Fruit fly (Drosophila melanogaster) whole organism, embryonic: ENCODE data around the gene CG13096.

ENCODE experiments used
- Abd-B ChIP-seq: fragments of 200-800 bp; sonication (Bioruptor generic); optimal IDR thresholded peaks from 2 replicates; lab custom pipeline; 2018; ENCODE audit warnings: missing biosample characterization, mild to moderate bottlenecking, missing genetic modification characterization, moderate library complexity
- Ada2b ChIP-seq: fragments of 200-800 bp; sonication (Bioruptor generic); IDR thresholded peaks from 2 replicates; pipeline ENCODE4 v1.3.6; 2022; ENCODE audit warnings: missing biosample characterization, missing genetic modification characterization
- Asciz ChIP-seq: fragments of 200-800 bp; sonication (Bioruptor generic); optimal IDR thresholded peaks from 2 replicates; lab custom pipeline; 2017; ENCODE audit warnings: missing biosample characterization, mild to moderate bottlenecking, missing genetic modification characterization, missing genetic modification reagents
- CG10147 ChIP-seq: fragments of 200-800 bp; sonication (Bioruptor generic); optimal IDR thresholded peaks from 2 replicates; lab custom pipeline; 2019; ENCODE audit warnings: missing biosample characterization, mild to moderate bottlenecking, missing genetic modification characterization, moderate library complexity
- CG12744 ChIP-seq: fragments of 200-800 bp; sonication (Bioruptor generic); optimal IDR thresholded peaks from 2 replicates; lab custom pipeline; 2016; ENCODE audit warnings: missing biosample characterization, missing genetic modification characterization
- CG12942 ChIP-seq: fragments of 200-800 bp; sonication (Bioruptor generic); optimal IDR thresholded peaks from 3 replicates; lab custom pipeline; 2016; ENCODE audit warnings: missing biosample characterization, missing genetic modification characterization
- CG13287 ChIP-seq: fragments of 200-800 bp; sonication (Bioruptor generic); IDR thresholded peaks from 2 replicates; pipeline ENCODE4 v1.3.6; 2022; ENCODE audit warnings: missing biosample characterization, missing genetic modification characterization; ENCODE audit not compliant: partially characterized antibody
- CG13296 ChIP-seq: fragments of 200-800 bp; sonication (Bioruptor generic); optimal IDR thresholded peaks from 3 replicates; lab custom pipeline; 2018; ENCODE audit warnings: missing biosample characterization, mild to moderate bottlenecking, missing genetic modification characterization
- CG13775 ChIP-seq: fragments of 200-800 bp; sonication (Bioruptor generic); optimal IDR thresholded peaks from 3 replicates; lab custom pipeline; 2017; ENCODE audit warnings: missing biosample characterization, mild to moderate bottlenecking, missing genetic modification characterization
- CG13894 ChIP-seq: fragments of 200-800 bp; sonication (Bioruptor generic); optimal IDR thresholded peaks from 3 replicates; lab custom pipeline; 2018; ENCODE audit warnings: missing biosample characterization, mild to moderate bottlenecking, missing genetic modification characterization, moderate library complexity
- CG17186 ChIP-seq: fragments of 200-800 bp; sonication (Bioruptor generic); optimal IDR thresholded peaks from 3 replicates; lab custom pipeline; 2017; ENCODE audit warnings: missing biosample characterization, missing genetic modification reagents, missing genetic modification characterization
- CG17912 ChIP-seq: fragments of 200-800 bp; sonication (Bioruptor generic); optimal IDR thresholded peaks from 2 replicates; lab custom pipeline; 2018; ENCODE audit warnings: missing biosample characterization, mild to moderate bottlenecking, missing genetic modification characterization
- CG18764 ChIP-seq: fragments of 200-800 bp; sonication (Bioruptor generic); optimal IDR thresholded peaks from 3 replicates; lab custom pipeline; 2016; ENCODE audit warnings: missing biosample characterization, missing genetic modification characterization
- CG2120 ChIP-seq: fragments of 200-800 bp; sonication (Bioruptor generic); optimal IDR thresholded peaks from 3 replicates; lab custom pipeline; 2016; ENCODE audit warnings: missing biosample characterization, missing genetic modification characterization
- CG33213 ChIP-seq: fragments of 200-800 bp; sonication (Bioruptor generic); optimal IDR thresholded peaks from 3 replicates; lab custom pipeline; 2016; ENCODE audit warnings: missing biosample characterization, missing genetic modification characterization
- CG6683 ChIP-seq: fragments of 200-800 bp; sonication (Bioruptor generic); optimal IDR thresholded peaks from 2 replicates; lab custom pipeline; 2017; ENCODE audit warnings: missing biosample characterization, mild to moderate bottlenecking, missing genetic modification characterization, missing genetic modification reagents
- CG7928 ChIP-seq: fragments of 200-800 bp; sonication (Bioruptor generic); optimal IDR thresholded peaks from 2 replicates; lab custom pipeline; 2017; ENCODE audit warnings: missing biosample characterization, mild to moderate bottlenecking, missing genetic modification characterization
- CG9215 ChIP-seq: fragments of 200-800 bp; sonication (Bioruptor generic); IDR thresholded peaks from 2 replicates; pipeline ENCODE4 v1.3.6; 2022; ENCODE audit warnings: missing biosample characterization, missing genetic modification characterization
- CG9817 ChIP-seq: fragments of 200-800 bp; sonication (Bioruptor generic); optimal IDR thresholded peaks from 2 replicates; lab custom pipeline; 2018; ENCODE audit warnings: missing biosample characterization, mild to moderate bottlenecking, missing genetic modification characterization, moderate library complexity
- Elba2 ChIP-seq: fragments of 200-800 bp; sonication (Bioruptor generic); optimal IDR thresholded peaks from 3 replicates; lab custom pipeline; 2016; ENCODE audit warnings: missing biosample characterization, missing genetic modification characterization
- Lim3 ChIP-seq: fragments of 200-800 bp; sonication (Bioruptor generic); IDR thresholded peaks from 2 replicates; pipeline ENCODE4 v1.3.6; 2022; ENCODE audit warnings: missing biosample characterization, missing genetic modification characterization
- NK7.1 ChIP-seq: fragments of 200-800 bp; sonication (Bioruptor generic); optimal IDR thresholded peaks from 3 replicates; lab custom pipeline; 2016; ENCODE audit warnings: missing biosample characterization, missing genetic modification characterization
- Neu2 ChIP-seq: fragments of 200-800 bp; sonication (Bioruptor generic); optimal IDR thresholded peaks from 3 replicates; lab custom pipeline; 2016; ENCODE audit warnings: missing biosample characterization, missing genetic modification characterization, borderline replicate concordance
- Nf-YC ChIP-seq: fragments of 200-800 bp; optimal IDR thresholded peaks from 3 replicates; lab custom pipeline; 2019; ENCODE audit warnings: missing biosample characterization, mild to moderate bottlenecking, missing genetic modification characterization, moderate library complexity
- NfI ChIP-seq: fragments of 200-800 bp; sonication (Bioruptor generic); optimal IDR thresholded peaks from 3 replicates; lab custom pipeline; 2018; ENCODE audit warnings: missing biosample characterization, mild to moderate bottlenecking, missing genetic modification characterization, moderate library complexity
- Spps ChIP-seq: fragments of 200-800 bp; sonication (Bioruptor generic); optimal IDR thresholded peaks from 2 replicates; lab custom pipeline; 2018; ENCODE audit warnings: missing biosample characterization, mild to moderate bottlenecking, missing genetic modification characterization
- Xbp1 ChIP-seq: fragments of 200-800 bp; sonication (Bioruptor generic); optimal IDR thresholded peaks from 3 replicates; lab custom pipeline; 2016; ENCODE audit warnings: missing biosample characterization, mild to moderate bottlenecking, missing genetic modification characterization
- bcd ChIP-seq: fragments of 200-800 bp; sonication (Bioruptor generic); optimal IDR thresholded peaks from 2 replicates; lab custom pipeline; 2017; ENCODE audit warnings: missing biosample characterization, mild to moderate bottlenecking, missing genetic modification characterization
- bigmax ChIP-seq: fragments of 200-800 bp; sonication (Bioruptor generic); optimal IDR thresholded peaks from 2 replicates; lab custom pipeline; 2018; ENCODE audit warnings: missing biosample characterization, mild to moderate bottlenecking, missing genetic modification characterization
- cad ChIP-seq: fragments of >200 bp; optimal IDR thresholded peaks from 2 replicates; lab custom pipeline; 2017; ENCODE audit warnings: missing biosample characterization, missing genetic modification characterization
- chm ChIP-seq: fragments of 200-800 bp; sonication (Bioruptor generic); IDR thresholded peaks from 2 replicates; pipeline ENCODE4 v1.3.6; 2022; ENCODE audit warnings: missing biosample characterization, missing genetic modification characterization
- corto ChIP-seq: fragments of 200-800 bp; sonication (Bioruptor generic); optimal IDR thresholded peaks from 2 replicates; lab custom pipeline; 2016; ENCODE audit warnings: missing biosample characterization, mild to moderate bottlenecking, missing genetic modification characterization, moderate library complexity
- esg ChIP-seq: fragments of 200-800 bp; sonication (Bioruptor generic); conservative IDR thresholded peaks from 2 replicates; pipeline ENCODE4 v1.3.6; 2022; ENCODE audit warnings: missing biosample characterization, missing genetic modification characterization
- ewg ChIP-seq: fragments of 200-800 bp; sonication (Bioruptor generic); optimal IDR thresholded peaks from 3 replicates; lab custom pipeline; 2017; ENCODE audit warnings: mild to moderate bottlenecking, missing biosample characterization, missing genetic modification reagents, missing genetic modification characterization
- fd102C ChIP-seq: fragments of 200-800 bp; sonication (Bioruptor generic); optimal IDR thresholded peaks from 2 replicates; lab custom pipeline; 2018; ENCODE audit warnings: missing biosample characterization, mild to moderate bottlenecking, missing genetic modification characterization, moderate library complexity
- fd3F ChIP-seq: fragments of 200-800 bp; sonication (Bioruptor generic); optimal IDR thresholded peaks from 2 replicates; lab custom pipeline; 2018; ENCODE audit warnings: missing biosample characterization, mild to moderate bottlenecking, missing genetic modification characterization, moderate library complexity
- fru ChIP-seq: fragments of >200 bp; optimal IDR thresholded peaks from 2 replicates; lab custom pipeline; 2017
- gcm ChIP-seq: fragments of 200-800 bp; sonication (Bioruptor generic); optimal IDR thresholded peaks from 2 replicates; lab custom pipeline; 2019; ENCODE audit warnings: missing biosample characterization, mild to moderate bottlenecking, missing genetic modification characterization, moderate library complexity
- gro ChIP-seq: fragments of 200-800 bp; sonication (Bioruptor generic); optimal IDR thresholded peaks from 2 replicates; lab custom pipeline; 2016; ENCODE audit warnings: missing biosample characterization, missing genetic modification characterization
- gt ChIP-seq: fragments of 200-800 bp; sonication (Bioruptor generic); IDR thresholded peaks from 2 replicates; pipeline ENCODE4 v1.3.6; 2022; ENCODE audit warnings: missing biosample characterization, missing genetic modification characterization
- ind ChIP-seq: fragments of 200-800 bp; sonication (Bioruptor generic); optimal IDR thresholded peaks from 3 replicates; lab custom pipeline; 2016; ENCODE audit warnings: missing biosample characterization, missing genetic modification characterization
- lbe ChIP-seq: fragments of 200-800 bp; sonication (Bioruptor generic); optimal IDR thresholded peaks from 2 replicates; lab custom pipeline; 2016; ENCODE audit warnings: missing biosample characterization, mild to moderate bottlenecking, missing genetic modification characterization
- lilli ChIP-seq: fragments of 200-800 bp; sonication (Bioruptor generic); optimal IDR thresholded peaks from 3 replicates; lab custom pipeline; 2016; ENCODE audit warnings: missing biosample characterization, missing genetic modification characterization
- nerfin-1 ChIP-seq: fragments of 200-800 bp; sonication (Bioruptor generic); optimal IDR thresholded peaks from 3 replicates; lab custom pipeline; 2019; ENCODE audit warnings: missing biosample characterization, mild to moderate bottlenecking, missing genetic modification characterization, moderate library complexity
- nmo ChIP-seq: fragments of 200-800 bp; sonication (Bioruptor generic); optimal IDR thresholded peaks from 2 replicates; lab custom pipeline; 2018; ENCODE audit warnings: missing biosample characterization, mild to moderate bottlenecking, missing genetic modification characterization, moderate library complexity
- sens-2 ChIP-seq: fragments of 200-800 bp; sonication (Bioruptor generic); IDR thresholded peaks from 2 replicates; pipeline ENCODE4 v1.3.6; 2022; ENCODE audit warnings: missing biosample characterization, missing genetic modification characterization
- sug ChIP-seq: fragments of 200-800 bp; optimal IDR thresholded peaks from 2 replicates; lab custom pipeline; 2019; ENCODE audit warnings: missing biosample characterization, mild to moderate bottlenecking, missing genetic modification characterization, moderate library complexity
- tna ChIP-seq: fragments of 200-800 bp; sonication (Bioruptor generic); IDR thresholded peaks from 2 replicates; pipeline ENCODE4 v1.3.6; 2022; ENCODE audit warnings: missing biosample characterization, missing genetic modification characterization; ENCODE audit not compliant: partially characterized antibody
- zfh2 ChIP-seq: fragments of 200-800 bp; sonication (Bioruptor generic); optimal IDR thresholded peaks from 2 replicates; lab custom pipeline; 2016; ENCODE audit warnings: missing biosample characterization, missing genetic modification characterization

CG13096 gene

DNA sequence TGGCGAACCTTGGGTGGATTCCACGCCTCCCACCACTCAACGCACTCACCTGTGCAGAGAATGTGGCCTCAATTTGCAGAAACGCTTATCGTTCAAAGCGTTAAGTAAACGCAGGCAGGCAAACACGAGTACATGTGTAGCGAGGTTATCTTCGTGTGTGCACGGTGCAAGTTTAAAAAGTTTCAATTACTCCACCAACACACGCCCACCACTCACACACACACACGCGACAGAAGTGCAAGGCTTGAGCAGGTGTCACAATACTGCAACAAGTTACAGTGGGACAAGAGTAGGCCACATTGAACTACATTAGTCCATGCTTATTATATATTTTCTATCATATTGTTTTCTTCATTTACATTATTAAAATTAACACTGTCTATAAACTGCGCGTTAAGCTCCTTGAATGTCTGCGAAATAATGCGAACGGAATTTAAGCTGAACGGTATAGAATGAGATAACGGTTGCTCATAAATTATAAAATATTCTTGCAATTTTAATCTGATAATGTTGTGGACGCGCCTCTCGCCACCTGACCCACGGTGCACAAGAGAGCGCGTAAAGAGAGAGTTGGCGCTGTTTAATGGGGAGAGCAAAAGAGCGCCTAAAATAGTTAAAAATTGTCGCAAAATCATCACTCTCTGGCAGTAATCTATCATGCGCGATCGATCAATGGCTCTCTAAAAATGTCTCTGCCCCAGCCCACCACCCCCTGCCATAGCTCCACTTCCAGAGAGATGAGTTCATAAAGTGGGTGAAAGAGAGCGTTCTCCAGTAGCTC is 23.0 kb upstream of the CG13096 start (continued):
- peak; percentile 97 for TF ChIP-seq esg (GFP tag; lab: Robert Waterston, UW)
- peak; percentile 88 for TF ChIP-seq chm (GFP tag; lab: Robert Waterston, UW)
- peak; percentile 94 for TF ChIP-seq Spps (tag; lab: Kevin White, UChicago)
- TF ChIP-seq Ada2b (GFP tag; lab: Robert Waterston, UW), result peak; percentile 93
- TF ChIP-seq sens-2, result peak; percentile 88
- peak; percentile 96 for TF ChIP-seq Abd-B (GFP tag; lab: Kevin White, UChicago)
- peak; percentile 94 for TF ChIP-seq CG17186 (GFP tag; lab: Kevin White, UChicago)
- peak; percentile 95 for TF ChIP-seq Xbp1 (GFP tag; lab: Kevin White, UChicago)
- TF ChIP-seq Asciz (GFP tag; lab: Kevin White, UChicago), result peak; percentile 98
- TF ChIP-seq zfh2 (GFP tag; lab: Kevin White, UChicago), result peak; percentile 18
- no peak for TF ChIP-seq cad (GFP tag; lab: Kevin White, UChicago)
- TF ChIP-seq gcm (GFP tag; lab: Kevin White, UChicago), result peak; percentile 97
- TF ChIP-seq CG13287 (GFP tag; lab: Robert Waterston, UW), result peak; percentile 69
- peak; percentile 93 for TF ChIP-seq ind
- TF ChIP-seq CG17912, result peak; percentile 85
- no peak for TF ChIP-seq Neu2
- TF ChIP-seq NfI (GFP tag; lab: Kevin White, UChicago), result peak; percentile 96
- TF ChIP-seq lilli, result peak; percentile 89
- TF ChIP-seq CG13296 (GFP tag; lab: Kevin White, UChicago), result peak; percentile 93
- peak; percentile 77 for TF ChIP-seq CG13775
- TF ChIP-seq CG18764 (GFP tag; lab: Kevin White, UChicago), result peak; percentile 90
- peak; percentile 95 for TF ChIP-seq lbe (GFP tag; lab: Kevin White, UChicago)
- TF ChIP-seq CG6683 (GFP tag; lab: Kevin White, UChicago), result peak; percentile 79
- no peak for TF ChIP-seq CG9215 (GFP tag; lab: Robert Waterston, UW)
- peak; percentile 87; the same call in 1 of the 2 replicates for TF ChIP-seq Lim3
- TF ChIP-seq corto (GFP tag; lab: Kevin White, UChicago), result peak; percentile 98
- TF ChIP-seq NK7.1 (GFP tag; lab: Kevin White, UChicago), result peak; percentile 65
- peak; percentile 88 for TF ChIP-seq gt (GFP tag; lab: Robert Waterston, UW)
- TF ChIP-seq fd3F (GFP tag; lab: Kevin White, UChicago), result peak; percentile 90
- no peak for TF ChIP-seq gro (GFP tag; lab: Kevin White, UChicago)
- peak; percentile 77 for TF ChIP-seq CG2120 (GFP tag; lab: Kevin White, UChicago)
- peak; percentile 57 for TF ChIP-seq tna (GFP tag; lab: Robert Waterston, UW)
- TF ChIP-seq CG33213 (GFP tag; lab: Kevin White, UChicago), result peak; percentile 67
- TF ChIP-seq nmo (GFP tag; lab: Kevin White, UChicago), result peak; percentile 98
- TF ChIP-seq Nf-YC (tag; lab: Kevin White, UChicago), result peak; percentile 83
- peak; percentile 93 for TF ChIP-seq CG9817 (tag; lab: Kevin White, UChicago)
- TF ChIP-seq fru (lab: Kevin White, UChicago), result no peak
- TF ChIP-seq CG13894, result peak; percentile 37
- TF ChIP-seq CG12744 (GFP tag; lab: Kevin White, UChicago), result peak; percentile 83
- TF ChIP-seq CG12942 (GFP tag; lab: Kevin White, UChicago), result peak; percentile 90
- TF ChIP-seq sug (tag; lab: Kevin White, UChicago), result peak; percentile 78
- peak; percentile 48 for TF ChIP-seq bigmax (GFP tag; lab: Kevin White, UChicago)
- peak; percentile 95 for TF ChIP-seq nerfin-1 (tag; lab: Kevin White, UChicago)
- peak; percentile 91 for TF ChIP-seq CG10147
- no peak for TF ChIP-seq Elba2
- peak; percentile 95 for TF ChIP-seq ewg (GFP tag; lab: Kevin White, UChicago)
- peak; percentile 6 for TF ChIP-seq fd102C (GFP tag; lab: Kevin White, UChicago)
- TF ChIP-seq CG7928 (GFP tag; lab: Kevin White, UChicago), result peak; percentile 51
- peak; percentile 94 for TF ChIP-seq bcd (GFP tag; lab: Kevin White, UChicago)
